Fruit fly (Drosophila melanogaster) whole organism, embryonic: Measurements from ENCODE around the gene rgn.
A peak's percentile ranks its signal among the peaks of the same experiment; 100 is the strongest.

Experiments
- Abd-B ChIP-seq: fragments of 200-800 bp; sonication (Bioruptor generic); optimal IDR thresholded peaks from 2 replicates; lab custom pipeline; 2018; ENCODE audit warnings: missing biosample characterization, mild to moderate bottlenecking, missing genetic modification characterization, moderate library complexity
- Atf-2 ChIP-seq: fragments of 200-800 bp; sonication (Bioruptor generic); optimal IDR thresholded peaks from 2 replicates; lab custom pipeline; 2016; ENCODE audit warnings: missing biosample characterization, missing genetic modification characterization
- Bgb ChIP-seq: fragments of 200-800 bp; sonication (Bioruptor generic); IDR thresholded peaks from 2 replicates; pipeline ENCODE4 v1.3.6; 2022; ENCODE audit warnings: missing biosample characterization, missing genetic modification characterization; ENCODE audit not compliant: partially characterized antibody
- CG12155 ChIP-seq: fragments of 200-800 bp; sonication (Bioruptor generic); optimal IDR thresholded peaks from 3 replicates; lab custom pipeline; 2016; ENCODE audit warnings: missing biosample characterization, missing genetic modification characterization
- CG1233 ChIP-seq: fragments of 200-800 bp; sonication (Bioruptor generic); optimal IDR thresholded peaks from 4 replicates; lab custom pipeline; 2018; ENCODE audit warnings: missing biosample characterization, mild to moderate bottlenecking, missing genetic modification characterization
- CG12659 ChIP-seq: fragments of 200-800 bp; sonication (Bioruptor generic); optimal IDR thresholded peaks from 3 replicates; lab custom pipeline; 2017; ENCODE audit warnings: mild to moderate bottlenecking, missing biosample characterization, missing genetic modification reagents, missing genetic modification characterization
- CG12769 ChIP-seq: fragments of 200-800 bp; sonication (Bioruptor generic); optimal IDR thresholded peaks from 2 replicates; lab custom pipeline; 2019; ENCODE audit warnings: missing biosample characterization, mild to moderate bottlenecking, missing genetic modification characterization, moderate library complexity
- CG13287 ChIP-seq: fragments of 200-800 bp; sonication (Bioruptor generic); IDR thresholded peaks from 2 replicates; pipeline ENCODE4 v1.3.6; 2022; ENCODE audit warnings: missing biosample characterization, missing genetic modification characterization; ENCODE audit not compliant: partially characterized antibody
- CG17186 ChIP-seq: fragments of 200-800 bp; sonication (Bioruptor generic); optimal IDR thresholded peaks from 3 replicates; lab custom pipeline; 2017; ENCODE audit warnings: missing biosample characterization, missing genetic modification reagents, missing genetic modification characterization
- CG18262 ChIP-seq: fragments of 200-800 bp; optimal IDR thresholded peaks from 3 replicates; lab custom pipeline; 2019; ENCODE audit warnings: missing biosample characterization, mild to moderate bottlenecking, missing genetic modification characterization, moderate library complexity
- CG2712 ChIP-seq: fragments of 200-800 bp; optimal IDR thresholded peaks from 3 replicates; lab custom pipeline; 2019; ENCODE audit warnings: missing biosample characterization, mild to moderate bottlenecking, missing genetic modification characterization, moderate library complexity
- CG30020 ChIP-seq: fragments of 200-800 bp; optimal IDR thresholded peaks from 2 replicates; lab custom pipeline; 2019; ENCODE audit warnings: missing biosample characterization, mild to moderate bottlenecking, missing genetic modification characterization, moderate library complexity
- CG30403 ChIP-seq: fragments of 200-800 bp; sonication (Bioruptor generic); optimal IDR thresholded peaks from 3 replicates; lab custom pipeline; 2016; ENCODE audit warnings: missing biosample characterization, missing genetic modification characterization
- CG3163 ChIP-seq: fragments of 200-800 bp; sonication (Bioruptor generic); optimal IDR thresholded peaks from 3 replicates; lab custom pipeline; 2016; ENCODE audit warnings: missing biosample characterization, missing genetic modification characterization
- CG34422 ChIP-seq: fragments of 200-800 bp; sonication (Bioruptor generic); IDR thresholded peaks from 3 replicates; pipeline ENCODE4 v1.3.6; 2022; ENCODE audit warnings: missing biosample characterization, missing genetic modification characterization
- CG7786 ChIP-seq: fragments of 200-800 bp; sonication (Bioruptor generic); optimal IDR thresholded peaks from 2 replicates; lab custom pipeline; 2016; ENCODE audit warnings: missing biosample characterization, missing genetic modification characterization
- CG8944 ChIP-seq: fragments of 200-800 bp; sonication (Bioruptor generic); optimal IDR thresholded peaks from 3 replicates; lab custom pipeline; 2016; ENCODE audit warnings: missing biosample characterization, missing genetic modification characterization
- CG9797 ChIP-seq: fragments of 200-800 bp; sonication (Bioruptor generic); optimal IDR thresholded peaks from 3 replicates; lab custom pipeline; 2018; ENCODE audit warnings: missing biosample characterization, mild to moderate bottlenecking, missing genetic modification characterization
- Chrac-16 ChIP-seq: fragments of 200-800 bp; sonication (Bioruptor generic); optimal IDR thresholded peaks from 3 replicates; lab custom pipeline; 2016; ENCODE audit warnings: missing biosample characterization, missing genetic modification characterization
- Dad ChIP-seq: fragments of 200-800 bp; sonication (Bioruptor generic); optimal IDR thresholded peaks from 3 replicates; lab custom pipeline; 2016; ENCODE audit warnings: missing biosample characterization, missing genetic modification characterization
- Deaf1 ChIP-seq: fragments of 200-800 bp; optimal IDR thresholded peaks from 3 replicates; lab custom pipeline; 2019; ENCODE audit warnings: missing biosample characterization, mild to moderate bottlenecking, missing genetic modification characterization, moderate library complexity
- Doc2 ChIP-seq: fragments of 200-800 bp; sonication (Bioruptor generic); IDR thresholded peaks from 2 replicates; pipeline ENCODE4 v1.3.6; 2022; ENCODE audit warnings: missing biosample characterization, missing genetic modification characterization
- Doc3 ChIP-seq: fragments of 200-800 bp; sonication (Bioruptor generic); IDR thresholded peaks from 3 replicates; pipeline ENCODE4 v1.3.6; 2022; ENCODE audit warnings: missing biosample characterization, missing genetic modification characterization; ENCODE audit not compliant: partially characterized antibody
- ERR ChIP-seq: fragments of 200-800 bp; sonication (Bioruptor generic); optimal IDR thresholded peaks from 2 replicates; lab custom pipeline; 2016; ENCODE audit warnings: missing biosample characterization, missing genetic modification characterization
- Fer3 ChIP-seq: fragments of 200-800 bp; sonication (Bioruptor generic); optimal IDR thresholded peaks from 2 replicates; lab custom pipeline; 2018; ENCODE audit warnings: missing biosample characterization, mild to moderate bottlenecking, missing genetic modification characterization, moderate library complexity
- Gug ChIP-seq: fragments of 200-800 bp; sonication (Bioruptor generic); IDR thresholded peaks from 4 replicates; pipeline ENCODE4 v1.3.6; 2022; ENCODE audit warnings: missing biosample characterization, missing genetic modification characterization
- HLHmδ ChIP-seq: fragments of 200-800 bp; sonication (Bioruptor generic); optimal IDR thresholded peaks from 2 replicates; lab custom pipeline; 2018; ENCODE audit warnings: missing biosample characterization, mild to moderate bottlenecking, missing genetic modification characterization, moderate library complexity
- MBD-R2 ChIP-seq: fragments of 200-800 bp; sonication (Bioruptor generic); IDR thresholded peaks from 2 replicates; pipeline ENCODE4 v1.3.6; 2022; ENCODE audit warnings: missing biosample characterization, missing genetic modification characterization
- NfI ChIP-seq: fragments of 200-800 bp; sonication (Bioruptor generic); optimal IDR thresholded peaks from 3 replicates; lab custom pipeline; 2018; ENCODE audit warnings: missing biosample characterization, mild to moderate bottlenecking, missing genetic modification characterization, moderate library complexity
- Oli ChIP-seq: fragments of 200-800 bp; sonication (Bioruptor generic); optimal IDR thresholded peaks from 2 replicates; lab custom pipeline; 2018; ENCODE audit warnings: missing biosample characterization, mild to moderate bottlenecking, missing genetic modification characterization, moderate library complexity
- Opbp ChIP-seq: fragments of 200-800 bp; sonication (Bioruptor generic); IDR thresholded peaks from 3 replicates; pipeline ENCODE4 v1.3.6; 2022; ENCODE audit warnings: missing biosample characterization, missing genetic modification characterization; ENCODE audit not compliant: partially characterized antibody
- Side ChIP-seq: fragments of 200-800 bp; sonication (Bioruptor generic); optimal IDR thresholded peaks from 2 replicates; lab custom pipeline; 2016; ENCODE audit warnings: missing biosample characterization, missing genetic modification characterization
- Sin3A ChIP-seq: fragments of >200 bp; optimal IDR thresholded peaks from 2 replicates; lab custom pipeline; 2018
- Sry-δ ChIP-seq: fragments of 200-800 bp; sonication (Bioruptor generic); optimal IDR thresholded peaks from 2 replicates; lab custom pipeline; 2016; ENCODE audit warnings: missing biosample characterization, missing genetic modification characterization
- Tbp ChIP-seq: fragments of >200 bp; optimal IDR thresholded peaks from 2 replicates; lab custom pipeline; 2018; ENCODE audit warnings: missing biosample characterization, missing genetic modification characterization
- bbx ChIP-seq: fragments of 200-800 bp; sonication (Bioruptor generic); IDR thresholded peaks from 2 replicates; pipeline ENCODE4 v1.3.6; 2022; ENCODE audit warnings: missing biosample characterization, missing genetic modification characterization; ENCODE audit not compliant: partially characterized antibody
- cato ChIP-seq: fragments of 200-800 bp; sonication (Bioruptor generic); optimal IDR thresholded peaks from 2 replicates; lab custom pipeline; 2016; ENCODE audit warnings: missing biosample characterization, missing genetic modification characterization, borderline replicate concordance
- chn ChIP-seq: fragments of 200-800 bp; sonication (Bioruptor generic); optimal IDR thresholded peaks from 2 replicates; lab custom pipeline; 2016; ENCODE audit warnings: missing biosample characterization, missing genetic modification characterization
- gem ChIP-seq: fragments of 200-800 bp; sonication (Bioruptor generic); optimal IDR thresholded peaks from 2 replicates; lab custom pipeline; 2019; ENCODE audit warnings: missing biosample characterization, mild to moderate bottlenecking, missing genetic modification characterization, moderate library complexity
- hbn ChIP-seq: fragments of 200-800 bp; sonication (Bioruptor generic); IDR thresholded peaks from 2 replicates; pipeline ENCODE4 v1.3.6; 2022; ENCODE audit warnings: missing biosample characterization, missing genetic modification characterization; ENCODE audit not compliant: partially characterized antibody
- maf-S ChIP-seq: fragments of 200-800 bp; sonication (Bioruptor generic); optimal IDR thresholded peaks from 2 replicates; lab custom pipeline; 2016; ENCODE audit warnings: missing biosample characterization, missing genetic modification characterization
- peb ChIP-seq: fragments of 200-800 bp; sonication (Bioruptor generic); IDR thresholded peaks from 2 replicates; pipeline ENCODE4 v1.3.6; 2022; ENCODE audit warnings: missing biosample characterization, missing genetic modification characterization
- phol ChIP-seq: fragments of 200-800 bp; sonication (Bioruptor generic); optimal IDR thresholded peaks from 3 replicates; lab custom pipeline; 2018; ENCODE audit warnings: missing biosample characterization, mild to moderate bottlenecking, missing genetic modification characterization, moderate library complexity
- prd ChIP-seq, 3 experiments: fragments of >200 bp in 2 of 3; fragments of 200-800 bp in 1 of 3; sonication (Bioruptor generic) in 1 of 3; optimal IDR thresholded peaks in 2 of 3; IDR thresholded peaks in 1 of 3; 2 replicates in 2 of 3; 3 replicates in 1 of 3; pipeline versions ENCODE4 v1.3.6 to Lab custom; 2017 to 2022; ENCODE audit warnings: missing biosample characterization in 1 of 3, missing genetic modification characterization in 1 of 3
- rib ChIP-seq: fragments of 200-800 bp; sonication (Bioruptor generic); IDR thresholded peaks from 2 replicates; pipeline ENCODE4 v1.3.6; 2022; ENCODE audit warnings: missing biosample characterization, missing genetic modification characterization
- sna ChIP-seq: fragments of 200-800 bp; sonication (Bioruptor generic); IDR thresholded peaks from 2 replicates; pipeline ENCODE4 v1.3.6; 2022; ENCODE audit warnings: missing biosample characterization, missing genetic modification characterization; ENCODE audit not compliant: partially characterized antibody
- sob ChIP-seq: fragments of 200-800 bp; sonication (Bioruptor generic); IDR thresholded peaks from 2 replicates; pipeline ENCODE4 v1.3.6; 2022; ENCODE audit warnings: missing biosample characterization, missing genetic modification characterization
- stwl ChIP-seq: fragments of 200-800 bp; sonication (Bioruptor generic); optimal IDR thresholded peaks from 3 replicates; lab custom pipeline; 2018; ENCODE audit warnings: missing biosample characterization, mild to moderate bottlenecking, missing genetic modification characterization, moderate library complexity
- trem ChIP-seq: fragments of 200-800 bp; optimal IDR thresholded peaks from 3 replicates; lab custom pipeline; 2019; ENCODE audit warnings: missing biosample characterization, mild to moderate bottlenecking, missing genetic modification characterization, moderate library complexity
- vvl ChIP-seq: fragments of 200-800 bp; sonication (Bioruptor generic); IDR thresholded peaks from 2 replicates; pipeline ENCODE4 v1.3.6; 2022; ENCODE audit warnings: missing biosample characterization, missing genetic modification characterization

The rgn gene

DNA sequence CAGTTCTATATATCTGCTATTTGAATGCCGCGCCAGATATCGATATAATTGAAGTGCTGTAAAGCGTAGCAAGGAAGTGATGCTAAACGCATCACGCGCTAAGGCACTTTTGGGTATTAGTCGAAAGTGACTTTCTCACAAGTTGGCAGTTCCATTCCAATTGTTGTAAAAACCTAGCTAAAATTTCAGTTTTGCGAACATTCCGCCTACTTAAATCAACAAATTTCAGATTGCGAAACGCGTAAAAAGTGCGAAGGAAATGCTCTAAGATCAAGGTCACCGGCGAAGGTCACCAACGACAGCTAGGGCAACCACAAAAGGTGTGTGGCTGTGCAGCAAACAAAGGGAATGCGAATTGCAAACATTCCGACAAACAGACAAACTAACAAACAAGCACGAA is 63.4 kb downstream of the rgn start, which contains the start of gene Syx7 (continued):
- TF ChIP-seq sna (peak; percentile 37; the same call in 1 of the 2 replicates), Tbp (GFP tag; lab: Kevin White, UChicago) (no peak), CG12659 (GFP tag; lab: Kevin White, UChicago) (peak; percentile 62), peb (GFP tag; lab: Robert Waterston, UW) (no peak), Doc2 (GFP tag; lab: Robert Waterston, UW) (no peak), CG1233 (GFP tag; lab: Kevin White, UChicago) (no peak), Dad (GFP tag; lab: Kevin White, UChicago) (peak; percentile 13), hbn (GFP tag; lab: Robert Waterston, UW) (no peak), trem (tag; lab: Kevin White, UChicago) (peak; percentile 99), CG13287 (peak; percentile 70), Abd-B (GFP tag; lab: Kevin White, UChicago) (no peak), CG3163 (peak; percentile 6), Sry-δ (GFP tag; lab: Kevin White, UChicago) (peak; percentile 68), Chrac-16 (GFP tag; lab: Kevin White, UChicago) (peak; percentile 33), CG18262 (tag; lab: Kevin White, UChicago) (peak; percentile 10), Bgb (peak; percentile 69), gem (tag; lab: Kevin White, UChicago) (no peak), CG8944 (GFP tag; lab: Kevin White, UChicago) (no peak), CG34422 (GFP tag; lab: Robert Waterston, UW) (peak; percentile 51; the same call in 1 of the 3 replicates), Oli (tag; lab: Kevin White, UChicago) (no peak), phol (tag; lab: Kevin White, UChicago) (peak; percentile 35), CG9797 (peak; percentile 75), Opbp (GFP tag; lab: Robert Waterston, UW) (peak; percentile 78), Gug (GFP tag; lab: Robert Waterston, UW) (no peak), sob (GFP tag; lab: Robert Waterston, UW) (peak; percentile 76), CG2712 (tag; lab: Kevin White, UChicago) (peak; percentile 40), Sin3A (lab: Kevin White, UChicago) (peak; percentile 54), Fer3 (tag; lab: Kevin White, UChicago) (no peak), CG12155 (GFP tag; lab: Kevin White, UChicago) (peak; percentile 34), Deaf1 (tag; lab: Kevin White, UChicago) (no peak), maf-S (GFP tag; lab: Kevin White, UChicago) (peak; percentile 23), Doc3 (GFP tag; lab: Robert Waterston, UW) (peak; percentile 54; the same call in 1 of the 3 replicates), Side (GFP tag; lab: Kevin White, UChicago) (peak; percentile 16), Atf-2 (GFP tag; lab: Kevin White, UChicago) (peak; percentile 1), stwl (tag; lab: Kevin White, UChicago) (peak; percentile 83), CG30020 (tag; lab: Kevin White, UChicago) (peak; percentile 2), HLHmδ (GFP tag; lab: Kevin White, UChicago) (no peak), NfI (GFP tag; lab: Kevin White, UChicago) (peak; percentile 1), CG7786 (GFP tag; lab: Kevin White, UChicago) (peak; percentile 21), rib (GFP tag; lab: Robert Waterston, UW) (peak; percentile 68), ERR (peak; percentile 33), prd (optimal IDR thresholded peaks at IDR 0.05; lab: Kevin White, UChicago) (no peak), prd (GFP tag; IDR thresholded peaks at IDR 0.05; lab: Robert Waterston, UW) (no peak), cato (GFP tag; lab: Kevin White, UChicago) (no peak), CG30403 (GFP tag; lab: Kevin White, UChicago) (peak; percentile 33), CG12769 (peak; percentile 53), MBD-R2 (peak; percentile 81), bbx (peak; percentile 37; the same call in 1 of the 2 replicates), CG17186 (peak; percentile 52), vvl (peak; percentile 54), chn (GFP tag; lab: Kevin White, UChicago) (peak; percentile 2)
